Worm (Caenorhabditis elegans) whole organism, L1 larva: ENCODE measurements around the gene F53C3.3.

Source experiments
- C16A3.4 ChIP-seq: fragments of 150-350 bp; optimal IDR thresholded peaks from 2 replicates; lab custom pipeline; 2014; ENCODE audit warnings: missing biosample characterization, missing genetic modification characterization
- C34B4.2 ChIP-seq: sonication (generic microtip); optimal IDR thresholded peaks from 2 replicates; lab custom pipeline; 2017; ENCODE audit warnings: mild to moderate bottlenecking, missing genetic modification characterization, missing compliant biosample characterization
- F16B12.6 ChIP-seq: fragments of 150-350 bp; optimal IDR thresholded peaks from 2 replicates; lab custom pipeline; 2014; ENCODE audit warnings: missing biosample characterization, missing genetic modification characterization
- Y116A8C.19 ChIP-seq: sonication (generic microtip); optimal IDR thresholded peaks from 2 replicates; lab custom pipeline; 2016; ENCODE audit warnings: missing compliant biosample characterization, missing genetic modification characterization, borderline replicate concordance
- aha-1 ChIP-seq: fragments of 150-350 bp; optimal IDR thresholded peaks from 2 replicates; lab custom pipeline; 2014; ENCODE audit warnings: missing biosample characterization, missing genetic modification characterization
- alr-1 ChIP-seq: fragments of 200-800 bp; sonication (Bioruptor generic); optimal IDR thresholded peaks from 2 replicates; lab custom pipeline; 2018; ENCODE audit warnings: borderline replicate concordance, mild to moderate bottlenecking, missing genetic modification characterization, missing compliant biosample characterization
- aly-2 ChIP-seq: fragments of 150-350 bp; optimal IDR thresholded peaks from 2 replicates; lab custom pipeline; 2014; ENCODE audit warnings: missing biosample characterization, missing genetic modification characterization
- ama-1 ChIP-seq: fragments of 150-350 bp; optimal IDR thresholded peaks from 2 replicates; lab custom pipeline; 2014
- ceh-63 ChIP-seq: fragments of 200-800 bp; sonication (Bioruptor generic); optimal IDR thresholded peaks from 2 replicates; lab custom pipeline; 2018; ENCODE audit warnings: mild to moderate bottlenecking, missing genetic modification characterization, missing compliant biosample characterization
- ceh-8 ChIP-seq: fragments of 200-800 bp; sonication (Bioruptor generic); optimal IDR thresholded peaks from 2 replicates; lab custom pipeline; 2018; ENCODE audit warnings: mild to moderate bottlenecking, missing genetic modification characterization, moderate library complexity, missing compliant biosample characterization
- ceh-82 ChIP-seq, 3 experiments: fragments of 150-350 bp in 1 of 3; sonication (generic microtip) in 2 of 3; optimal IDR thresholded peaks; 2 replicates each; lab custom pipeline; 2014 to 2017; ENCODE audit warnings: missing biosample characterization in 3 of 3, missing genetic modification characterization in 3 of 3
- dsc-1 ChIP-seq: sonication (generic microtip); optimal IDR thresholded peaks from 2 replicates; lab custom pipeline; 2016; ENCODE audit warnings: mild to moderate bottlenecking, missing genetic modification characterization, missing compliant biosample characterization
- efl-1 ChIP-seq, 4 experiments: fragments of 150-350 bp; optimal IDR thresholded peaks in 3 of 4; peaks in 1 of 4; 1 replicate in 1 of 4; 2 replicates in 3 of 4; lab custom pipeline; 2014; ENCODE audit warnings: missing biosample characterization in 2 of 4, missing genetic modification characterization in 2 of 4, missing genetic modification reagents in 2 of 4
- egl-13 ChIP-seq: sonication (generic microtip); optimal IDR thresholded peaks from 2 replicates; lab custom pipeline; 2016; ENCODE audit warnings: missing genotype, missing genetic modification reagents, missing genetic modification characterization, missing compliant biosample characterization
- egl-27 ChIP-seq, 2 experiments: fragments of 150-350 bp in 1 of 2; sonication (generic microtip); optimal IDR thresholded peaks; 3 replicates each; lab custom pipeline; 2017 to 2018; ENCODE audit warnings: missing biosample characterization in 2 of 2, missing genetic modification characterization in 2 of 2, missing genetic modification reagents in 2 of 2
- elt-2 ChIP-seq: sonication (generic microtip); optimal IDR thresholded peaks from 2 replicates; lab custom pipeline; 2016; ENCODE audit warnings: missing genetic modification characterization, mild to moderate bottlenecking, inconsistent platforms, missing compliant biosample characterization, missing genetic modification reagents
- elt-3 ChIP-seq, 6 experiments: fragments of 150-350 bp in 1 of 6; sonication (generic microtip); optimal IDR thresholded peaks; 2 replicates each; lab custom pipeline; 2017 to 2018; ENCODE audit warnings: missing biosample characterization in 6 of 6, missing genetic modification characterization in 6 of 6, inconsistent platforms in 1 of 6
- ets-5 ChIP-seq: fragments of 200-800 bp; sonication (Bioruptor generic); IDR thresholded peaks from 2 replicates; pipeline ENCODE4 v1.3.6; 2022; ENCODE audit warnings: missing genetic modification characterization, missing compliant biosample characterization
- fkh-10 ChIP-seq: sonication (generic microtip); optimal IDR thresholded peaks from 2 replicates; lab custom pipeline; 2017; ENCODE audit warnings: missing biosample characterization, missing genetic modification reagents, missing genetic modification characterization
- isw-1 ChIP-seq: fragments of 200-800 bp; sonication (Bioruptor generic); IDR thresholded peaks from 2 replicates; pipeline ENCODE4 v1.3.6; 2022; ENCODE audit warnings: missing genetic modification characterization, missing compliant biosample characterization
- lin-14 ChIP-seq: fragments of 200-800 bp; sonication (Bioruptor generic); optimal IDR thresholded peaks from 2 replicates; lab custom pipeline; 2018; ENCODE audit warnings: mild to moderate bottlenecking, missing genetic modification characterization, moderate library complexity, missing compliant biosample characterization
- lin-35 ChIP-seq, 2 experiments: fragments of 150-350 bp; optimal IDR thresholded peaks; 2 replicates each; lab custom pipeline; 2014; ENCODE audit warnings: missing biosample characterization in 2 of 2, missing genetic modification characterization in 2 of 2, missing genetic modification reagents in 2 of 2
- lin-39 ChIP-seq: fragments of 150-350 bp; optimal IDR thresholded peaks from 2 replicates; lab custom pipeline; 2014; ENCODE audit warnings: missing biosample characterization, missing genetic modification reagents, missing genetic modification characterization
- nhr-19 ChIP-seq: fragments of 200-800 bp; sonication (Bioruptor generic); conservative IDR thresholded peaks from 2 replicates; pipeline ENCODE4 v1.3.6; 2022; ENCODE audit warnings: missing genetic modification characterization, missing compliant biosample characterization
- nhr-20 ChIP-seq: sonication (generic microtip); optimal IDR thresholded peaks from 2 replicates; lab custom pipeline; 2016; ENCODE audit warnings: mild to moderate bottlenecking, missing genetic modification characterization, missing compliant biosample characterization
- nhr-71 ChIP-seq: sonication (generic microtip); optimal IDR thresholded peaks from 2 replicates; lab custom pipeline; 2016; ENCODE audit warnings: mild to moderate bottlenecking, missing genetic modification characterization, moderate library complexity, missing compliant biosample characterization
- nhr-76 ChIP-seq: sonication (generic microtip); optimal IDR thresholded peaks from 2 replicates; lab custom pipeline; 2017; ENCODE audit warnings: missing biosample characterization, missing genetic modification characterization
- nhr-77 ChIP-seq: fragments of 150-350 bp; optimal IDR thresholded peaks from 2 replicates; lab custom pipeline; 2014; ENCODE audit warnings: missing biosample characterization, missing genetic modification characterization
- nhr-85 ChIP-seq: sonication (generic microtip); peaks from one replicate; lab custom pipeline; 2016; ENCODE audit warnings: missing genetic modification characterization, inconsistent platforms, missing compliant biosample characterization
- nhr-90 ChIP-seq: sonication (generic microtip); optimal IDR thresholded peaks from 2 replicates; lab custom pipeline; 2016; ENCODE audit warnings: mild to moderate bottlenecking, missing genetic modification characterization, missing compliant biosample characterization; ENCODE audit not compliant: poor library complexity
- pax-3 ChIP-seq: fragments of 200-800 bp; sonication (Bioruptor generic); optimal IDR thresholded peaks from 2 replicates; lab custom pipeline; 2018; ENCODE audit warnings: mild to moderate bottlenecking, missing genetic modification characterization, moderate library complexity, missing compliant biosample characterization
- pqm-1 ChIP-seq: sonication (generic microtip); optimal IDR thresholded peaks from 3 replicates; lab custom pipeline; 2017; ENCODE audit warnings: missing biosample characterization, missing genetic modification characterization
- rnt-1 ChIP-seq: sonication (generic microtip); optimal IDR thresholded peaks from 2 replicates; lab custom pipeline; 2016; ENCODE audit warnings: mild to moderate bottlenecking, missing genetic modification characterization, moderate library complexity, missing compliant biosample characterization
- snpc-4 ChIP-seq: fragments of 150-350 bp; optimal IDR thresholded peaks from 2 replicates; lab custom pipeline; 2014; ENCODE audit warnings: missing biosample characterization, missing genetic modification characterization
- sptf-1 ChIP-seq: fragments of 150-350 bp; optimal IDR thresholded peaks from 2 replicates; lab custom pipeline; 2014; ENCODE audit warnings: missing biosample characterization, missing genetic modification characterization
- sup-37 ChIP-seq: fragments of 200-800 bp; sonication (Bioruptor generic); optimal IDR thresholded peaks from 2 replicates; lab custom pipeline; 2018; ENCODE audit warnings: mild to moderate bottlenecking, missing genetic modification characterization, missing compliant biosample characterization
- unc-30 ChIP-seq: sonication (generic microtip); optimal IDR thresholded peaks from 2 replicates; lab custom pipeline; 2017; ENCODE audit warnings: missing biosample characterization, missing genetic modification characterization
- unc-98 ChIP-seq: fragments of 200-800 bp; sonication (Bioruptor generic); IDR thresholded peaks from 2 replicates; pipeline ENCODE4 v1.3.6; 2022; ENCODE audit warnings: missing genetic modification characterization, missing compliant biosample characterization
- ztf-4 ChIP-seq: fragments of 150-350 bp; optimal IDR thresholded peaks from 2 replicates; lab custom pipeline; 2014; ENCODE audit warnings: missing biosample characterization, missing genetic modification characterization

The F53C3.3 gene

DNA sequence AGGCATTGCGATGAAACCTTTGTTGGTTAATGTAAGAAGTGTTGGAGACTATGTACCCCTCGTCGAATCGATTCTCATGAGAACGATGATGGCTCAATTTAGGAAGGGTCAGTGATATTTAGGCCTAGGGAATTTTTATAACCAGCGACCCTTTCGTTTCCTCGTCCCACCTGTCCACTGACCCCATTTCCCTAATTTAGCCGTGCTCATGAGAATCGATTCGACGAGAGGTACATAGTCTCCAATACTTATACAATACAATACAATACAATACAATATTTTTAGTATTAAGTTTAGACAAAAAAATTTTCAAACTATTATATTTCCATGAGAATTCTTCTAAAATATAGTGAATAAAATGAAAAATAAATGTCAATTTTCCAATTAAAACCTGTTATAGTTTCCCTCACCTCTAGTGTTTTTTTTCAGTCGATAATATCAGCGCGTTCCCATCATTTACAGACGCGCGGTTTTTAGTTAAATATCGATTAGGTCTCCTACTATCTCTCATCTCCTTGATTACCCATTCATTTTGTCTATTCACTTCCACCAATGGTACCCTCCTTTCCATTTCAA is 4.0 kb downstream of the F53C3.3 start, which contains the start of the genes F53C3.11 and fbxb-103:
TSS of gene F53C3.11 (minus strand) at position 101 of the 576 bp plus-strand sequence.
TSS of gene fbxb-103 (plus strand) at position 526 of the 576 bp plus-strand sequence.
- TF ChIP-seq nhr-85 (tag; lab: Kevin White, UChicago) (no peak), F16B12.6 (tag; lab: Kevin White, UChicago) (no peak), isw-1 (GFP tag; lab: Robert Waterston, UW) (no peak)
- TF ChIP-seq, all 84 proteins: peak for 0

DNA sequence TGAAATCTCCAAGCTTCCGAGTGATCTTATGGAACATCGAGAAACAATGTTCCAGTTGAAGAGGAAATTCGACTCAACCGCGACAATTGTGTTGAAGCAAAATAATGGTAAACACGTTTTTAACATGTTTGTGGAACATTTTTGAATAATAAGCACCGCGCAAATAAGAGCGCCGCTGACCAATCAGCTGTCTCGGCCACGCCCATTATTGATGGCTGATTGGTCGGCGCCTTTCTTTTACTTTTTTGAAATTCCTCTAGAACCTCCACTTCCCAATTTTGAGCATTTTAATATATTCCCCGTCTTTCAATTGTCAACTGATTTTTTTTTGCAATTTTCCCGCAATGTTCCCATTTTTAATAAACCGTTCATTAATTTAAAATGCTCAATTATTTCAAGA is 5.5 kb downstream of the F53C3.3 start:
- no peak for TF ChIP-seq ets-5
- no peak for TF ChIP-seq ceh-8 (GFP tag; lab: Kevin White, UChicago)
- no peak for TF ChIP-seq nhr-76 (tag; lab: Kevin White, UChicago)
- no peak for TF ChIP-seq sptf-1
- TF ChIP-seq alr-1 (tag; lab: Kevin White, UChicago) = no peak
- TF ChIP-seq lin-35 (GFP tag; optimal IDR thresholded peaks at IDR 0.05; lab: Kevin White, UChicago) = no peak
- TF ChIP-seq C34B4.2 = no peak
- TF ChIP-seq efl-1 (optimal IDR thresholded peaks at IDR 0.05; lab: Kevin White, UChicago) = no peak
- no peak for TF ChIP-seq efl-1 (GFP tag; optimal IDR thresholded peaks at IDR 0.05 in 1 of 2; lab: Kevin White, UChicago)
- no peak for TF ChIP-seq ztf-4 (tag; lab: Kevin White, UChicago)
- no peak for TF ChIP-seq egl-13 (tag; lab: Kevin White, UChicago)
- TF ChIP-seq elt-3 (tag; optimal IDR thresholded peaks at IDR 0.05; lab: Kevin White, UChicago) = no peak
- TF ChIP-seq rnt-1 (tag; lab: Kevin White, UChicago) = no peak
- TF ChIP-seq nhr-85 (tag; lab: Kevin White, UChicago) = no peak
- no peak for TF ChIP-seq aha-1 (tag; lab: Kevin White, UChicago)
- TF ChIP-seq fkh-10 (GFP tag; lab: Kevin White, UChicago) = no peak

DNA sequence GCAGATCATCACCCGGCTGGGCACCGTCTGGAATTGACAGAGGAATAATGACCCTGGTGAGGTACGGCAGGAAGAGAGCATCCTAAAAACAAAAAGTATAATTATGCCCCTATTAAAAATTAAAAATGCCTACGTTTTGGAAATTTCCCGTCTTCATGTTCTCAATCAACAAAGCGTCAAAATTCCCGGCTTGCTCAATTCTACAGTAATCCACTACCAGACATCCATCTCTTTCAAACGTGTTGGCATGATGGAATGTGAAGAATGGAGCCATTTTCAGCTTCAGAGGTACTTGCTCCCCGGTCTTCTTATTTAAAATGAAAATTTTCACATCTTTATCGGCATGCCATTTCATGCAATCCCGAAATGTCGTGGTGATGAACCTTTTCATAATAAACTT is 6.6 kb downstream of the F53C3.3 start:
- no peak for TF ChIP-seq aha-1 (tag; lab: Kevin White, UChicago)
- no peak for TF ChIP-seq egl-27 (tag; optimal IDR thresholded peaks at IDR 0.05; lab: Kevin White, UChicago)
- TF ChIP-seq, all 84 proteins: peak for 0

DNA sequence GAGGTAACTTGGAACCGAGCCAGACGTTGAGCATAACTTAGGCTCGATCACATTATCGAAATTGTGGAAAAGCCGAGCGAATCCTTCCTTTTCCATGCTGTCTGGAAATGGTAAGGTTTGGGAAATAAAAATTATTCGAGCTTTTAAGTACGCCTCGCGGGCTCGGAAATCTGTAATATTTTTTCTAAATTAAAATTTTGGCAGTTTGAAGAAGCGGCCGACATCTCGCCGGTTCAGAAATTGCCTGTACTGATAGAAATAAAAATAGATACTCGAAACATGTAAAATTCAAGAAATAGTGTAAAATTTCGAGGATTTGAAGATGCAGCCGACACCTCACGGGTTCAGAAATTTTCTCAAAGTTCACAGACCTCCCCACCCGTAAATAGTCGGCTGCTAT is 8.1 kb downstream of the F53C3.3 start, which contains the start of gene bcmo-2:
TSS of gene bcmo-2 (minus strand) at position 101 of the 400 bp plus-strand sequence.
- TF ChIP-seq lin-39 (no peak), efl-1 (optimal IDR thresholded peaks at IDR 0.05; lab: Kevin White, UChicago) (no peak), efl-1 (GFP tag; optimal IDR thresholded peaks at IDR 0.05 in 1 of 2; lab: Kevin White, UChicago) (peak in 1 of 2 experiments; percentile 69)
- TF ChIP-seq, all 84 proteins: peak for 1

DNA sequence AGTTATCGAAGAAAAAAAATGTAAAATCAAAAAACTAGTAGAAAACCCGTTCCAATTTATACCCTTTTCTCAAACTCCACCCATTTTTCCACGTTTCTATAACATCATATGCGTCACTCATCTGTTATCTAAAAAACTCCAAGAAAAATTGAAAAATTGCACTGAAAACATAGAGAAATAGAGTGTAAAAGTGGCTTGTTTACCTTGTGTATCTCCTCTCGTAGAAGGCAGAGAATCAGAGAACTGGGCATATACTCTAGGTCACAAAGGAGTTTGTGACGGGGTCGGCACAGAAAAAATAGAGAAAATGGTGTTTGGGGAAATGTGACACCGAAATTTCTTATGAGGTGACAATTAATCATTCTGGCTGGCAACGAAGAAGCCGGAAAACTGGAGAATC is 8.6 kb downstream of the F53C3.3 start:
- TF ChIP-seq nhr-76 (tag; lab: Kevin White, UChicago) (no peak), lin-35 (GFP tag; optimal IDR thresholded peaks at IDR 0.05; lab: Kevin White, UChicago) (peak in 1 of 2 experiments; percentile 46), sup-37 (GFP tag; lab: Kevin White, UChicago) (no peak), sptf-1 (no peak), nhr-19 (0 out of 2 replicates have a peak, but pooled peaks have one; percentile 16), nhr-77 (peak; percentile 21), pax-3 (no peak), snpc-4 (tag; lab: Kevin White, UChicago) (no peak), C16A3.4 (tag; lab: Kevin White, UChicago) (peak; percentile 4), lin-14 (GFP tag; lab: Kevin White, UChicago) (peak; percentile 67), ets-5 (no peak), unc-98 (GFP tag; lab: Robert Waterston, UW) (no peak), efl-1 (optimal IDR thresholded peaks at IDR 0.05; lab: Kevin White, UChicago) (no peak), efl-1 (GFP tag; optimal IDR thresholded peaks at IDR 0.05 in 1 of 2; lab: Kevin White, UChicago) (peak in 1 of 2 experiments; percentile 44), unc-30 (tag; lab: Kevin White, UChicago) (no peak), nhr-20 (tag; lab: Kevin White, UChicago) (peak; percentile 56), Y116A8C.19 (no peak), ceh-63 (no peak), egl-13 (tag; lab: Kevin White, UChicago) (no peak), pqm-1 (tag; lab: Kevin White, UChicago) (no peak), elt-2 (tag; lab: Kevin White, UChicago) (peak; percentile 85), dsc-1 (no peak), nhr-71 (tag; lab: Kevin White, UChicago) (peak; percentile 20), C34B4.2 (no peak), ama-1 (lab: Kevin White, UChicago) (no peak), nhr-90 (tag; lab: Kevin White, UChicago) (peak; percentile 32), ceh-82 (tag; optimal IDR thresholded peaks at IDR 0.05; lab: Kevin White, UChicago) (peak in 1 of 3 experiments; percentile 23), aly-2 (no peak)
